Fruit fly (Drosophila melanogaster): ENCODE data around the gene sofe.
A peak's percentile ranks its signal among the peaks of the same experiment; 100 is the strongest.

The sofe gene

dm6 chrX:10887643-10888042 is 30.4 kb upstream of the sofe start (continued):
- no peak for TF ChIP-seq rib (GFP tag; IDR thresholded peaks at IDR 0.05)
- no peak for TF ChIP-seq seq (GFP tag; IDR thresholded peaks at IDR 0.05)

DNA sequence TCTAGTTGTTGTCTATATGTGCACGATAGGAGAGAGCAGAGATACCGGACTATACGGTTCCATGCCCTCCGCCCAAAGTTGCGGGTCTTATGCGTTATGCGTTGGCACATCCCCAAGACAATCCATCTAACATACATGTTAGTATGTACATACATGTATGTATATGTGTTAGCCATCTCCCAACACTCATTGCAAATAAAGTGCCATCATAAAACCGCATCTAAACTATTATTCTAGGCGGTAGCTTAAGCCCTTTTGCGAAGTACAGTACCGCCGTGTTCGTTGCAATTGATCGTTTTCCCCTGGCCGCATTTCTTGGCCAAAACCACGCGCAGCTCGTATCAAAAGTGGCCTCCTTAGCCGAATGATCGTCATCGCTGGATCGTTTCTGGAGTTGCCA is 29.2 kb upstream of the sofe start:
- TF ChIP-seq Sry-β (GFP tag; optimal IDR thresholded peaks at IDR 0.05) (no peak), CG6272 (GFP tag; IDR thresholded peaks at IDR 0.05) (no peak), Lim3 (GFP tag; IDR thresholded peaks at IDR 0.05) (no peak), BEAF-32 (GFP tag; optimal IDR thresholded peaks at IDR 0.05) (no peak), CG13624 (GFP tag; optimal IDR thresholded peaks at IDR 0.05) (no peak), CG7745 (tag; optimal IDR thresholded peaks at IDR 0.05) (no peak), unpg (GFP tag; optimal IDR thresholded peaks at IDR 0.05) (no peak), oc (tag; optimal IDR thresholded peaks at IDR 0.05) (no peak), NFAT (GFP tag; IDR thresholded peaks at IDR 0.05) (no peak), CG8290 (GFP tag; optimal IDR thresholded peaks at IDR 0.05) (no peak), CG8290 (tag; optimal IDR thresholded peaks at IDR 0.05) (peak in 1 of 2 experiments; percentile 11), mirr (GFP tag; optimal IDR thresholded peaks at IDR 0.05) (no peak), CG10654 (GFP tag; optimal IDR thresholded peaks at IDR 0.05) (no peak), CG10431 (GFP tag; optimal IDR thresholded peaks at IDR 0.05) (no peak), row (GFP tag; IDR thresholded peaks at IDR 0.05) (peak; percentile 44), CG2678 (tag; optimal IDR thresholded peaks at IDR 0.05) (no peak), CG9437 (GFP tag; optimal IDR thresholded peaks at IDR 0.05) (no peak), zen2 (GFP tag; IDR thresholded peaks at IDR 0.05; ENCODE audit: partially characterized antibody) (no peak), CG8388 (GFP tag; optimal IDR thresholded peaks at IDR 0.05) (no peak), Fer3 (tag; optimal IDR thresholded peaks at IDR 0.05) (no peak), Side (GFP tag; optimal IDR thresholded peaks at IDR 0.05) (no peak), CkIIα-i1 (GFP tag; IDR thresholded peaks at IDR 0.05) (no peak), Stat92E (GFP tag; optimal IDR thresholded peaks at IDR 0.05) (no peak), Hmx (GFP tag; optimal IDR thresholded peaks at IDR 0.05) (no peak), bowl (GFP tag; IDR thresholded peaks at IDR 0.05) (no peak), stc (GFP tag; IDR thresholded peaks at IDR 0.05) (no peak), CG4282 (GFP tag; optimal IDR thresholded peaks at IDR 0.05) (no peak), sens (GFP tag) (peak; percentile 37), CG1024 (GFP tag; IDR thresholded peaks at IDR 0.05) (no peak), Max (GFP tag; optimal IDR thresholded peaks at IDR 0.05) (no peak), Ptx1 (GFP tag; IDR thresholded peaks at IDR 0.05) (no peak), zfh1 (GFP tag; IDR thresholded peaks at IDR 0.05) (no peak), CG10274 (GFP tag; optimal IDR thresholded peaks at IDR 0.05) (peak; percentile 94), CG30020 (tag; optimal IDR thresholded peaks at IDR 0.05) (no peak), CG7271 (tag; optimal IDR thresholded peaks at IDR 0.05) (no peak), vfl (GFP tag; optimal IDR thresholded peaks at IDR 0.05) (no peak), CG42726 (GFP tag; IDR thresholded peaks at IDR 0.05; ENCODE audit: partially characterized antibody) (no peak), kah (GFP tag; optimal IDR thresholded peaks at IDR 0.05) (no peak), nau (GFP tag; optimal IDR thresholded peaks at IDR 0.05) (no peak), CG7786 (GFP tag; optimal IDR thresholded peaks at IDR 0.05) (peak; percentile 12), CG12942 (GFP tag; optimal IDR thresholded peaks at IDR 0.05) (no peak), en (GFP tag; optimal IDR thresholded peaks at IDR 0.05) (no peak), chinmo (GFP tag; IDR thresholded peaks at IDR 0.05; ENCODE audit: partially characterized antibody) (no peak), CG14860 (GFP tag; IDR thresholded peaks at IDR 0.05; ENCODE audit: partially characterized antibody) (no peak), Spps (tag; optimal IDR thresholded peaks at IDR 0.05) (no peak)
